Worm (Caenorhabditis elegans) whole organism, mixed stage, embryonic: ENCODE results near the gene C06H5.11.
"Not testable (repeated sequence)": the region's sequence is repeated elsewhere in the genome, so short reads cannot be mapped to it uniquely, and the experiment has no call there.

Experiments used
- M03D4.4 ChIP-seq: sonication (generic microtip); optimal IDR thresholded peaks from 2 replicates; lab custom pipeline; 2017; ENCODE audit warnings: mild to moderate bottlenecking, missing genetic modification characterization, missing compliant biosample characterization
- bed-3 ChIP-seq: fragments of 200-800 bp; sonication (Bioruptor generic); optimal IDR thresholded peaks from 3 replicates; lab custom pipeline; 2018; ENCODE audit warnings: mild to moderate bottlenecking, missing genetic modification characterization, moderate library complexity, missing compliant biosample characterization
- blmp-1 ChIP-seq: fragments of 150-350 bp; optimal IDR thresholded peaks from 2 replicates; lab custom pipeline; 2014; ENCODE audit warnings: missing biosample characterization, missing genetic modification characterization
- ceh-39 ChIP-seq: fragments of 150-350 bp; optimal IDR thresholded peaks from 2 replicates; lab custom pipeline; 2014; ENCODE audit warnings: missing biosample characterization, missing genetic modification characterization
- ces-1 ChIP-seq: fragments of 150-350 bp; optimal IDR thresholded peaks from 2 replicates; lab custom pipeline; 2014; ENCODE audit warnings: missing biosample characterization, missing genetic modification reagents, missing genetic modification characterization
- cnd-1 ChIP-seq: fragments of 200-800 bp; sonication (Bioruptor generic); optimal IDR thresholded peaks from 2 replicates; lab custom pipeline; 2018; ENCODE audit warnings: mild to moderate bottlenecking, missing genetic modification characterization, missing compliant biosample characterization
- drap-1 ChIP-seq: fragments of 200-800 bp; sonication (Bioruptor generic); optimal IDR thresholded peaks from 3 replicates; lab custom pipeline; 2018; ENCODE audit warnings: mild to moderate bottlenecking, missing genetic modification characterization, missing compliant biosample characterization
- elt-1 ChIP-seq: sonication (generic microtip); optimal IDR thresholded peaks from 2 replicates; lab custom pipeline; 2017; ENCODE audit warnings: missing genetic modification characterization, mild to moderate bottlenecking, missing compliant biosample characterization, antibody characterized with exemption, moderate library complexity, borderline replicate concordance; ENCODE audit not compliant: insufficient read depth
- elt-3 ChIP-seq: fragments of 150-350 bp; optimal IDR thresholded peaks from 2 replicates; lab custom pipeline; 2014; ENCODE audit warnings: missing biosample characterization, missing genetic modification characterization
- flh-1 ChIP-seq: fragments of 200-800 bp; sonication (Bioruptor generic); optimal IDR thresholded peaks from 2 replicates; lab custom pipeline; 2018; ENCODE audit warnings: mild to moderate bottlenecking, missing genetic modification characterization, moderate library complexity, missing compliant biosample characterization
- ham-2 ChIP-seq: fragments of 200-800 bp; sonication (Bioruptor generic); optimal IDR thresholded peaks from 2 replicates; lab custom pipeline; 2018; ENCODE audit warnings: mild to moderate bottlenecking, missing genetic modification characterization, missing compliant biosample characterization
- lin-13 ChIP-seq: fragments of 150-350 bp; optimal IDR thresholded peaks from 2 replicates; lab custom pipeline; 2014; ENCODE audit warnings: missing biosample characterization, missing genetic modification characterization
- lin-32 ChIP-seq: fragments of 200-800 bp; sonication (Bioruptor generic); optimal IDR thresholded peaks from 2 replicates; lab custom pipeline; 2018; ENCODE audit warnings: mild to moderate bottlenecking, missing genetic modification characterization, missing compliant biosample characterization
- lsy-2 ChIP-seq: fragments of 150-350 bp; optimal IDR thresholded peaks from 2 replicates; lab custom pipeline; 2014; ENCODE audit warnings: missing biosample characterization, missing genetic modification characterization
- mab-5 ChIP-seq: fragments of 150-350 bp; optimal IDR thresholded peaks from 2 replicates; lab custom pipeline; 2014; ENCODE audit warnings: missing biosample characterization, missing genetic modification characterization
- mls-2 ChIP-seq: sonication (generic microtip); optimal IDR thresholded peaks from 2 replicates; lab custom pipeline; 2016; ENCODE audit warnings: mild to moderate bottlenecking, missing genetic modification characterization, moderate library complexity, missing compliant biosample characterization
- nhr-12 ChIP-seq: fragments of 150-350 bp; optimal IDR thresholded peaks from 2 replicates; lab custom pipeline; 2014; ENCODE audit warnings: missing biosample characterization, missing genetic modification characterization
- nhr-2 ChIP-seq: fragments of 150-350 bp; optimal IDR thresholded peaks from 2 replicates; lab custom pipeline; 2014; ENCODE audit warnings: missing biosample characterization, missing genetic modification characterization
- nhr-237 ChIP-seq: fragments of 150-350 bp; optimal IDR thresholded peaks from 2 replicates; lab custom pipeline; 2014; ENCODE audit warnings: missing biosample characterization, missing genetic modification characterization
- nhr-28 ChIP-seq: fragments of 150-350 bp; optimal IDR thresholded peaks from 2 replicates; lab custom pipeline; 2014; ENCODE audit warnings: missing biosample characterization, missing genetic modification characterization
- nhr-76 ChIP-seq: sonication (generic microtip); optimal IDR thresholded peaks from 2 replicates; lab custom pipeline; 2017; ENCODE audit warnings: missing biosample characterization, missing genetic modification characterization
- sptf-1 ChIP-seq: sonication (generic microtip); optimal IDR thresholded peaks from 2 replicates; lab custom pipeline; 2017; ENCODE audit warnings: mild to moderate bottlenecking, missing genetic modification characterization, moderate library complexity, missing compliant biosample characterization
- tbx-8 ChIP-seq: fragments of 200-800 bp; sonication (Bioruptor generic); optimal IDR thresholded peaks from 2 replicates; lab custom pipeline; 2018; ENCODE audit warnings: mild to moderate bottlenecking, missing genetic modification characterization, moderate library complexity, missing compliant biosample characterization
- unc-120 ChIP-seq: sonication (generic microtip); optimal IDR thresholded peaks from 2 replicates; lab custom pipeline; 2017; ENCODE audit warnings: missing genetic modification characterization, missing compliant biosample characterization; ENCODE audit not compliant: poor library complexity, severe bottlenecking
- unc-39 ChIP-seq: fragments of 150-350 bp; optimal IDR thresholded peaks from 2 replicates; lab custom pipeline; 2014; ENCODE audit warnings: missing biosample characterization, missing genetic modification characterization
- unc-62 ChIP-seq: fragments of 150-350 bp; optimal IDR thresholded peaks from 2 replicates; lab custom pipeline; 2014; ENCODE audit warnings: missing biosample characterization, missing genetic modification reagents, missing genetic modification characterization
- zip-8 ChIP-seq: fragments of 150-350 bp; optimal IDR thresholded peaks from 2 replicates; lab custom pipeline; 2014; ENCODE audit warnings: missing biosample characterization, missing genetic modification characterization

Gene C06H5.11

DNA sequence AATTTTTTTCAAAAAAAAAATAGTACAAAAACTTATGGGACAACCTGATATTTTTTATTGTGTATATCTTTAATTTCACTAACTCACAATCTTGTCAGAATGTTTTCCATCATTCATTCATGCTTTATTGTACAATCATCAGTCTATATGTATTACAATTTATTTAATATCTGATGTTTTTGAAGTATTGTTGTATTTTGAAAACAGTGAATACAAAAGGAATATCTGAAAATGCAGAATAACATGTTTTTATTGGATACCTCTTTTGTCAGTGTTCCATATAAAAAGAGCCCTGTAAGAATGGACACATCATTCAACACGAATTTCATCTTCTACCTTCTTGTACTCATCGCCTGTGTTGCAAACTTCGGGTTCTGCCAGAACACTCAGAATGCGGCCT is 10.0 kb upstream of the C06H5.11 start, which contains the start of gene C06H5.14:
TSS of gene C06H5.14 (plus strand) at position 301 of the 400 bp plus-strand sequence.
- not testable (repeated sequence) for TF ChIP-seq M03D4.4; unc-62; nhr-28 (tag; lab: Kevin White, UChicago)

DNA sequence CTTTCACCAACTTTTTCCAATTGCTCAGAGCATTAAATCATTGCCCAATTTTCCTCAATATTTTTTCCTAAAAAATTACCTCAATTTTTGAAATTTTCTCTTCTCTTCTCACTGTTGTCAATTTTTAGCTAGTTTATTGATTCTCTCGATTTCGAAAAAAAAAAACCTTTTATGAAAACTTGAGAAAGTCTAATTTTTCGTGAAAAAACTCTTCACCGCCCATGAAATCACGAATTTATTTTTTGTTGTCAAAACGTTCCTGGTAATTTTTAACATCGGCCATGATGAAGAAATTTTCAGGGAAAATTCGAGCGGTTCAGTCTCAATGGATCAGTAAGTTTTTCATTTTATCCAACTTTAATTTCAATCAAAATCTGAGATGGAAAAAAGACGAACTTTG is 5.6 kb upstream of the C06H5.11 start, which contains the start of gene fbxa-157:
TSS of gene fbxa-157 (plus strand) at position 301 of the 400 bp plus-strand sequence.
- TF ChIP-seq cnd-1 (tag; lab: Kevin White, UChicago) (no peak), mls-2 (tag; lab: Kevin White, UChicago) (no peak), elt-1 (no peak), nhr-2 (tag; lab: Kevin White, UChicago) (no peak), elt-3 (no peak), ceh-39 (tag; lab: Kevin White, UChicago) (no peak), bed-3 (GFP tag; lab: Kevin White, UChicago) (no peak), flh-1 (no peak), ces-1 (GFP tag; lab: Kevin White, UChicago) (no peak), tbx-8 (no peak), lsy-2 (no peak), nhr-237 (no peak), unc-39 (no peak), unc-120 (tag; lab: Kevin White, UChicago) (no peak), mab-5 (tag; lab: Kevin White, UChicago) (no peak), unc-62 (no peak), lin-32 (GFP tag; lab: Kevin White, UChicago) (no peak), sptf-1 (tag; lab: Kevin White, UChicago) (no peak), nhr-76 (tag; lab: Kevin White, UChicago) (no peak)
- TF ChIP-seq, all 35 proteins: peak for 0

DNA sequence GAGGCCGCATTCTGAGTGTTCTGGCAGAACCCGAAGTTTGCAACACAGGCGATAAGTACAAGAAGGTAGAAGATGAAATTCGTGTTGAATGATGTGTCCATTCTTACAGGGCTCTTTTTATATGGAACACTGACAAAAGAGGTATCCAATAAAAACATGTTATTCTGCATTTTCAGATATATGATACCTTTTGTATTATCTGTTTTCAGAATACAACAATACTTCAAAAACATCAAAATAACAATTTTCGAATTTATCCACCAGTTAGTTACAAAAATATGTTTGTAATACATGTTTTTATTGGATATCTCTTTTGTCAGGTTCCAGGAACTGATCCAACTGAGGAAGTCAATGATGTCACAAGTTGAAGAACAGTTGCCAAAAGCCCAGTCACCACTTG is 3.8 kb upstream of the C06H5.11 start, which contains the start of gene C06H5.13:
TSS of gene C06H5.13 (minus strand) at position 101 of the 400 bp plus-strand sequence.
- TF ChIP-seq blmp-1 (tag; lab: Kevin White, UChicago); ceh-39 (tag; lab: Kevin White, UChicago); drap-1: not testable (repeated sequence)

DNA sequence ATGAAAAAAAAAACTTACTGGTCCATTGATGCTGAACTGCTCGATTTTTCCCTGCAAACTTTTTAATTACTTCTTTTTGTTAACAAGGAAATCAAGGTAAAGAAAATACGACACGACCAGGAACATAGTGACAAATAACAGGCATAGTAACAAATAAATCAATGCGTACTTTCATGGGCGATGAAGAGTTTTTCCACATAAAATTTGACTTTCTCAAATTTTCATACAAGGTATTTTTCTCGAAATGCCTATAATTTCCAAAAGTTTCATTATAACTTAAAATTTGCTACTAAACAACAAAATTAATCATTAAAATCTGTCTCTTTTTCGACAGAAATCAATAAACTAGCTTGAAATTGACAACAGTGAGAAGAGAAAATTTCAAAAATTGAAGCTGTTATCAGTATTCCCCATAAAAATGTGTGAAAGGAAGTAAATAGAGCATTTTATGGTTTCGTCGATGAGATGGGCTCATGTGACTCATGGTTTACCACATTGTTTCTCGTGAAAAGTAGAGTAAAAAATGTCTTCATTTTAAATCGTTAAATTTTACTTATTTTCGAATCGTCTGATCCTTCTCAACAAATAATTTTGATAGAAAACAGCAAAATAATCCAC is 3.0 kb upstream of the C06H5.11 start, which contains the start of gene fbxa-156:
TSS of gene fbxa-156 (minus strand) at position 51 of the 618 bp plus-strand sequence.
- TF ChIP-seq lin-13 (tag; lab: Kevin White, UChicago), result no peak
- no peak for TF ChIP-seq unc-62
- TF ChIP-seq flh-1, result no peak
- TF ChIP-seq unc-120 (tag; lab: Kevin White, UChicago), result no peak
- TF ChIP-seq ceh-39 (tag; lab: Kevin White, UChicago), result no peak
- TF ChIP-seq mls-2 (tag; lab: Kevin White, UChicago), result no peak

DNA sequence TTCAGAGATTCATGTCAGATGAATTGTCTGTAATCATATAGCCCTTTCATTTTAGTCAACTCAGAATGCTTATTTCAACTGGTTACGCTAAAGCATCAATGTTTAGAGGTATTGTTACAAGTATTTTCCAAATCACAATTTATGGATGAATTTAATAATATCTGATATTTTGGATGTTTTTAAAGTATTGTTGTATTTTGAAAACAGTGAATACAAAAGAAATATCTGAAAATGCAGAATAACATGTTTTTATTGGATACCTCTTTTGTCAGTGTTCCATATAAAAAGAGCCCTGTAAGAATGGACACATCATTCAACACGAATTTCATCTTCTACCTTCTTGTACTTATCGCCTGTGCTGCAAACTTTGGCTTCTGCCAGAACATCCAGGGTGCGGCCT is 626 bp upstream of the C06H5.11 start, which contains the start of gene C06H5.12:
TSS of gene C06H5.12 (plus strand) at position 301 of the 400 bp plus-strand sequence.
- TF ChIP-seq nhr-12 (tag; lab: Kevin White, UChicago); elt-3; lsy-2: not testable (repeated sequence)

DNA sequence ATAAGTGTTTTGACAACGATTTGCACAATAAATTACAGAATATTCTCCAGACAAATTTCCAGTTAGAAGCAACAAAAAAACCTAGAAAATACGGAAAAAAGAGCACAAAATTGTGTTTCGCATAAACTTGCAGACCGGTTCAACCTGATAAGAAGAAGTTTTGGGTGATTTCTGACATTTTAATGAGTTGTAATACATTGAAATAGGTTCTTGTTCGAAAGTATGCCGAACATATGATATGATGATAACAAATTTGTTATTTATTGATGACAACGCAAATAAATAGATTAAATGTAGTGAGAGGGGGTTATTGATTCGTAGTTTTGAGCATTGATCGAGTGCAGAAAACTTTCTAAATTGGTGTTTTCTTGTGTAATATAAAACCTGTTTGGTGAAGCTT is 2.5 kb downstream of the C06H5.11 start:
- TF ChIP-seq sptf-1 (tag; lab: Kevin White, UChicago) (no peak), M03D4.4 (no peak), unc-62 (no peak), nhr-76 (tag; lab: Kevin White, UChicago) (no peak)

DNA sequence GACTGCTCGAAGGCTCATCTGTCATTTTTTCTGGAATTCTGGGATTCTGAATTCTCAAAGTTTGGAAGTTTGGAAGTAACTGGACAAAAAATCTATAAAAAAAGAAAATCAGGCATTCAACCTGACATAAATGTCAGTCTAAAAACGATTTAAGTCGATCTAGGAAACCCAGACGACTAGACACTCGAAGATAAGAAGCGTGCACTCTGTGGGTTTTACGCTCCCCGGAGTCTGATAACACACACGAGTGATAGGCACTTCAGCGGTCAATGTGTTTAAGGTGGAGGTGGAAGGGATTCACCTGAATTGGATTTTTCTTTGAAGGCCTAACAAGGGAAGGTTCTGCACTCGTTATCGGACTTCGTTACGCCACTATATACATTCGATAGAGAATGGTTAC is 4.9 kb downstream of the C06H5.11 start, which contains the start of gene C06H5.6:
TSS of gene C06H5.6 (minus strand) at position 46 of the 400 bp plus-strand sequence.
- TF ChIP-seq zip-8 (tag; lab: Kevin White, UChicago), result no peak
- TF ChIP-seq ham-2, result no peak
- TF ChIP-seq lin-32 (GFP tag; lab: Kevin White, UChicago), result no peak
